Worm (Caenorhabditis elegans): Measurements from ENCODE around the gene B0228.8.

DNA sequence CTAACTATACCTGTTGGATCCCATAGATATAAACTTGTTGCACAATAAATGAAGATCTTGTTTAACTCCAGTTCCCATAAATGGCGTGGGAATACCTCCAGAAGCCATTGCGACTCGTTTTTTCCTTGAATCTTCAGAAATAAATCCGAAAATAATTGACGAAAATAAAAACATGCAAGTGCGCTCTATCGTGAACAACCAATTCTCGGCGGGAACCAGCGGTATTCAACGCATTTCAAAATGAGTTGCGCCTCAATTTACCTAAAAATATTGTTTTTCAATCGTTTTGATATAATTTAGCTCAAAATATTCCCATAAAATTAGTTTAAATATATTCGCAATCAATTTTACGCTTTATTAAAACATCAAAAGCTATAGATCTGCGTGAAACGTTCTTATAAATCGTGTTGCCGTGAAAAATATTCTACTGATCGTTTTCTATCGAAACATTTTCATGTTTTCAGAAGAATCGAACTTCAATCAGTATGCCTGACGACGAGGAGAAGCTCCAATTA is 19.8 kb upstream of the B0228.8 start, which contains the start of the genes snpc-1.1 and spdl-1:
- TF ChIP-seq ama-1 (optimal IDR thresholded peaks at IDR 0.05) (no peak), tbx-37 (GFP tag; conservative IDR thresholded peaks at IDR 0.05) (no peak), pes-1 (GFP tag; IDR thresholded peaks at IDR 0.05) (no peak), tbx-11 (GFP tag; IDR thresholded peaks at IDR 0.05) (no peak), aly-1 (tag; optimal IDR thresholded peaks at IDR 0.05) (no peak), sea-1 (GFP tag; conservative IDR thresholded peaks at IDR 0.05) (no peak), B0310.2 (tag; optimal IDR thresholded peaks at IDR 0.05) (no peak), tra-4 (tag; optimal IDR thresholded peaks at IDR 0.05) (no peak), ceh-36 (tag; optimal IDR thresholded peaks at IDR 0.05) (no peak)

Data from whole organism, early embryonic.